Worm (Caenorhabditis elegans): ENCODE data around the gene F13B6.1.

DNA sequence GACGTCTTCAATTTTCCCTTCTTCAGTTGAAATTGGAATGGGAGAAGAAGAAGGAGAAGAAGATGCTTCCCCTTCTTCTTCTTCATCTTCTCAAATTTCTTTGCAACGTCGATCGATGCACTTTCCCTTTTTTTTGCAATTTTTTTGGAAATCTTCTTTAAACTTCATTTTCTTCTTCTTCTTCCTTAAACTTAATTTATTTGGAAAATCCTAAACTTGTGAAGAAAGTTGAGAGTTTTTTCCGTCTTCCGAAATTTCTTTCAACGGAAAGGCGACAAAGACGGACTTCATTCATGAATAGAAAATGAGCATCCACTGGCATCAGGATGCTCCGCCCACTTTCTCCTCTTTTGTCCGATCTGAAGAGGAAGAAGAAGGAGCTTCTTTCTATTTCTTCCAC is 42.2 kb upstream of the F13B6.1 start:
- TF ChIP-seq F13H6.1 (tag; optimal IDR thresholded peaks at IDR 0.05), result no peak
- TF ChIP-seq snpc-4 (tag; optimal IDR thresholded peaks at IDR 0.05), result no peak
- TF ChIP-seq ztf-11 (tag; optimal IDR thresholded peaks at IDR 0.05), result no peak
- TF ChIP-seq aly-2 (tag; optimal IDR thresholded peaks at IDR 0.05), result no peak

All from whole organism, L2 larva.